Fruit fly (Drosophila melanogaster) whole organism, embryonic: Measurements from ENCODE around the gene CG17177.

Experiments
- Abd-B ChIP-seq: fragments of 200-800 bp; sonication (Bioruptor generic); optimal IDR thresholded peaks from 2 replicates; lab custom pipeline; 2018; ENCODE audit warnings: missing biosample characterization, mild to moderate bottlenecking, missing genetic modification characterization, moderate library complexity
- BtbVII ChIP-seq: fragments of 200-800 bp; sonication (Bioruptor generic); optimal IDR thresholded peaks from 3 replicates; lab custom pipeline; 2017; ENCODE audit warnings: missing biosample characterization, mild to moderate bottlenecking, missing genetic modification characterization
- CG10147 ChIP-seq: fragments of 200-800 bp; sonication (Bioruptor generic); optimal IDR thresholded peaks from 2 replicates; lab custom pipeline; 2019; ENCODE audit warnings: missing biosample characterization, mild to moderate bottlenecking, missing genetic modification characterization, moderate library complexity
- CG10462 ChIP-seq: fragments of 200-800 bp; sonication (Bioruptor generic); optimal IDR thresholded peaks from 2 replicates; lab custom pipeline; 2016; ENCODE audit warnings: missing biosample characterization, missing genetic modification characterization
- CG11560 ChIP-seq: fragments of 200-800 bp; sonication (Bioruptor generic); IDR thresholded peaks from 3 replicates; pipeline ENCODE4 v1.3.6; 2022; ENCODE audit warnings: missing biosample characterization, missing genetic modification characterization
- CG11695 ChIP-seq: fragments of 200-800 bp; sonication (Bioruptor generic); IDR thresholded peaks from 3 replicates; pipeline ENCODE4 v1.3.6; 2022; ENCODE audit warnings: missing biosample characterization, missing genetic modification characterization
- CG14965 ChIP-seq: fragments of 200-800 bp; sonication (Bioruptor generic); optimal IDR thresholded peaks from 2 replicates; lab custom pipeline; 2016; ENCODE audit warnings: missing biosample characterization, missing genetic modification characterization, borderline replicate concordance
- CG15011 ChIP-seq: fragments of 200-800 bp; sonication (Bioruptor generic); optimal IDR thresholded peaks from 3 replicates; lab custom pipeline; 2018; ENCODE audit warnings: missing biosample characterization, mild to moderate bottlenecking, missing genetic modification characterization
- CG1603 ChIP-seq: fragments of 200-800 bp; sonication (Bioruptor generic); optimal IDR thresholded peaks from 2 replicates; lab custom pipeline; 2019; ENCODE audit warnings: missing biosample characterization, mild to moderate bottlenecking, missing genetic modification characterization, moderate library complexity
- CG17912 ChIP-seq: fragments of 200-800 bp; sonication (Bioruptor generic); optimal IDR thresholded peaks from 2 replicates; lab custom pipeline; 2018; ENCODE audit warnings: missing biosample characterization, mild to moderate bottlenecking, missing genetic modification characterization
- CG1832 ChIP-seq: fragments of 200-800 bp; sonication (Bioruptor generic); optimal IDR thresholded peaks from 2 replicates; lab custom pipeline; 2017; ENCODE audit warnings: missing biosample characterization, mild to moderate bottlenecking, missing genetic modification characterization, inconsistent platforms
- CG31365 ChIP-seq: fragments of 200-800 bp; sonication (Bioruptor generic); optimal IDR thresholded peaks from 2 replicates; lab custom pipeline; 2018; ENCODE audit warnings: missing biosample characterization, mild to moderate bottlenecking, missing genetic modification characterization
- CG32767 ChIP-seq: fragments of 200-800 bp; sonication (Bioruptor generic); IDR thresholded peaks from 2 replicates; pipeline ENCODE4 v1.3.6; 2022; ENCODE audit warnings: missing biosample characterization, missing genetic modification characterization
- CG4360 ChIP-seq: fragments of 200-800 bp; sonication (Bioruptor generic); IDR thresholded peaks from 2 replicates; pipeline ENCODE4 v1.3.6; 2022; ENCODE audit warnings: missing biosample characterization, missing genetic modification characterization
- CG4404 ChIP-seq: fragments of 200-800 bp; sonication (Bioruptor generic); IDR thresholded peaks from 2 replicates; pipeline ENCODE4 v1.3.6; 2022; ENCODE audit warnings: missing biosample characterization, missing genetic modification characterization
- CG6175 ChIP-seq: fragments of 200-800 bp; sonication (Bioruptor generic); IDR thresholded peaks from 3 replicates; pipeline ENCODE4 v1.3.6; 2022; ENCODE audit warnings: missing biosample characterization, missing genetic modification characterization
- CG6854 ChIP-seq: fragments of 200-800 bp; sonication (Bioruptor generic); optimal IDR thresholded peaks from 3 replicates; lab custom pipeline; 2017; ENCODE audit warnings: missing biosample characterization, mild to moderate bottlenecking, missing genetic modification characterization
- CG7357 ChIP-seq: fragments of 200-800 bp; sonication (Bioruptor generic); IDR thresholded peaks from 3 replicates; pipeline ENCODE4 v1.3.6; 2022; ENCODE audit warnings: missing biosample characterization, missing genetic modification characterization
- CG7839 ChIP-seq: fragments of 200-800 bp; sonication (Bioruptor generic); optimal IDR thresholded peaks from 3 replicates; lab custom pipeline; 2018; ENCODE audit warnings: missing biosample characterization, mild to moderate bottlenecking, missing genetic modification characterization, moderate library complexity
- CG8359 ChIP-seq: fragments of 200-800 bp; sonication (Bioruptor generic); optimal IDR thresholded peaks from 2 replicates; lab custom pipeline; 2017; ENCODE audit warnings: missing biosample characterization, mild to moderate bottlenecking, missing genetic modification characterization, borderline replicate concordance
- Fer1 ChIP-seq: fragments of 200-800 bp; sonication (Bioruptor generic); optimal IDR thresholded peaks from 2 replicates; lab custom pipeline; 2017; ENCODE audit warnings: missing biosample characterization, mild to moderate bottlenecking, missing genetic modification characterization
- Hr3 ChIP-seq: fragments of 200-800 bp; sonication (Bioruptor generic); optimal IDR thresholded peaks from 3 replicates; lab custom pipeline; 2016; ENCODE audit warnings: missing biosample characterization, missing genetic modification characterization
- Hr78 ChIP-seq, 2 experiments: fragments of 200-800 bp in 1 of 2; fragments of >200 bp in 1 of 2; sonication (Bioruptor generic) in 1 of 2; optimal IDR thresholded peaks; 2 replicates each; lab custom pipeline; 2017 to 2019; ENCODE audit warnings: missing biosample characterization in 2 of 2, missing genetic modification characterization in 2 of 2, mild to moderate bottlenecking in 1 of 2, moderate library complexity in 1 of 2
- NfI ChIP-seq: fragments of 200-800 bp; sonication (Bioruptor generic); optimal IDR thresholded peaks from 3 replicates; lab custom pipeline; 2018; ENCODE audit warnings: missing biosample characterization, mild to moderate bottlenecking, missing genetic modification characterization, moderate library complexity
- PHDP ChIP-seq: fragments of 200-800 bp; sonication (Bioruptor generic); optimal IDR thresholded peaks from 3 replicates; lab custom pipeline; 2018; ENCODE audit warnings: missing biosample characterization, mild to moderate bottlenecking, missing genetic modification characterization, moderate library complexity
- Rx ChIP-seq: fragments of 200-800 bp; sonication (Bioruptor generic); IDR thresholded peaks from 2 replicates; pipeline ENCODE4 v1.3.6; 2022; ENCODE audit warnings: missing biosample characterization, missing genetic modification characterization
- Tbp ChIP-seq: fragments of >200 bp; optimal IDR thresholded peaks from 2 replicates; lab custom pipeline; 2018; ENCODE audit warnings: missing biosample characterization, missing genetic modification characterization
- Usf ChIP-seq: fragments of 200-800 bp; sonication (Bioruptor generic); optimal IDR thresholded peaks from 2 replicates; lab custom pipeline; 2017; ENCODE audit warnings: missing genotype, missing biosample characterization, missing genetic modification characterization
- Xbp1 ChIP-seq: fragments of 200-800 bp; sonication (Bioruptor generic); optimal IDR thresholded peaks from 3 replicates; lab custom pipeline; 2016; ENCODE audit warnings: missing biosample characterization, mild to moderate bottlenecking, missing genetic modification characterization
- az2 ChIP-seq: fragments of 200-800 bp; sonication (Bioruptor generic); optimal IDR thresholded peaks from 3 replicates; lab custom pipeline; 2016; ENCODE audit warnings: missing biosample characterization, missing genetic modification characterization
- btn ChIP-seq: fragments of 200-800 bp; sonication (Bioruptor generic); optimal IDR thresholded peaks from 2 replicates; lab custom pipeline; 2016; ENCODE audit warnings: missing biosample characterization, missing genetic modification characterization
- ci ChIP-seq: fragments of 200-800 bp; sonication (Bioruptor generic); IDR thresholded peaks from 3 replicates; pipeline ENCODE4 v1.3.6; 2022; ENCODE audit warnings: missing biosample characterization, missing genetic modification characterization
- corto ChIP-seq: fragments of 200-800 bp; sonication (Bioruptor generic); optimal IDR thresholded peaks from 2 replicates; lab custom pipeline; 2016; ENCODE audit warnings: missing biosample characterization, mild to moderate bottlenecking, missing genetic modification characterization, moderate library complexity
- dm ChIP-seq: fragments of 200-800 bp; sonication (Bioruptor generic); optimal IDR thresholded peaks from 3 replicates; lab custom pipeline; 2016; ENCODE audit warnings: missing biosample characterization, missing genetic modification characterization
- dmrt11E ChIP-seq: fragments of 200-800 bp; sonication (Bioruptor generic); optimal IDR thresholded peaks from 3 replicates; lab custom pipeline; 2018; ENCODE audit warnings: missing biosample characterization, mild to moderate bottlenecking, missing genetic modification characterization, moderate library complexity
- eve ChIP-seq, 2 experiments: fragments of >200 bp; optimal IDR thresholded peaks; 2 replicates each; lab custom pipeline; 2017; ENCODE audit warnings: missing biosample characterization in 2 of 2, missing genetic modification characterization in 2 of 2
- fd102C ChIP-seq: fragments of 200-800 bp; sonication (Bioruptor generic); optimal IDR thresholded peaks from 2 replicates; lab custom pipeline; 2018; ENCODE audit warnings: missing biosample characterization, mild to moderate bottlenecking, missing genetic modification characterization, moderate library complexity
- h ChIP-seq: fragments of >200 bp; optimal IDR thresholded peaks from 2 replicates; lab custom pipeline; 2017
- lbe ChIP-seq: fragments of 200-800 bp; sonication (Bioruptor generic); optimal IDR thresholded peaks from 2 replicates; lab custom pipeline; 2016; ENCODE audit warnings: missing biosample characterization, mild to moderate bottlenecking, missing genetic modification characterization
- lilli ChIP-seq: fragments of 200-800 bp; sonication (Bioruptor generic); optimal IDR thresholded peaks from 3 replicates; lab custom pipeline; 2016; ENCODE audit warnings: missing biosample characterization, missing genetic modification characterization
- lov ChIP-seq, 2 experiments: fragments of 200-800 bp in 1 of 2; fragments of >200 bp in 1 of 2; sonication (Bioruptor generic) in 1 of 2; IDR thresholded peaks in 1 of 2; optimal IDR thresholded peaks in 1 of 2; 2 replicates in 1 of 2; 3 replicates in 1 of 2; pipeline versions ENCODE4 v1.3.6 to Lab custom; 2017 to 2022; ENCODE audit warnings: missing biosample characterization in 1 of 2, missing genetic modification characterization in 1 of 2
- mirr ChIP-seq: fragments of 200-800 bp; sonication (Bioruptor generic); optimal IDR thresholded peaks from 3 replicates; lab custom pipeline; 2018; ENCODE audit warnings: missing biosample characterization, mild to moderate bottlenecking, missing genetic modification characterization
- nau ChIP-seq: fragments of 200-800 bp; sonication (Bioruptor generic); optimal IDR thresholded peaks from 3 replicates; lab custom pipeline; 2017; ENCODE audit warnings: missing biosample characterization, mild to moderate bottlenecking, missing genetic modification characterization, missing genetic modification reagents
- nerfin-2 ChIP-seq: fragments of 200-800 bp; sonication (Bioruptor generic); IDR thresholded peaks from 2 replicates; pipeline ENCODE4 v1.3.6; 2022; ENCODE audit warnings: missing biosample characterization, missing genetic modification characterization; ENCODE audit not compliant: partially characterized antibody
- org-1 ChIP-seq: fragments of 200-800 bp; sonication (Bioruptor generic); optimal IDR thresholded peaks from 2 replicates; lab custom pipeline; 2017; ENCODE audit warnings: missing biosample characterization, missing genetic modification characterization
- psq ChIP-seq: fragments of 200-800 bp; sonication (Bioruptor generic); optimal IDR thresholded peaks from 2 replicates; lab custom pipeline; 2017; ENCODE audit warnings: missing biosample characterization, missing genetic modification characterization
- pzg ChIP-seq: fragments of 200-800 bp; sonication (Bioruptor generic); optimal IDR thresholded peaks from 3 replicates; lab custom pipeline; 2018; ENCODE audit warnings: missing biosample characterization, mild to moderate bottlenecking, missing genetic modification characterization, moderate library complexity
- run ChIP-seq: fragments of 200-800 bp; sonication (Bioruptor generic); optimal IDR thresholded peaks from 3 replicates; lab custom pipeline; 2018; ENCODE audit warnings: missing biosample characterization, mild to moderate bottlenecking, missing genetic modification characterization
- sens ChIP-seq: fragments of 200-800 bp; sonication (Bioruptor generic); peaks from one replicate; lab custom pipeline; 2016; ENCODE audit warnings: missing biosample characterization, missing genetic modification characterization
- sisA ChIP-seq: fragments of 200-800 bp; sonication (Bioruptor generic); IDR thresholded peaks from 2 replicates; pipeline ENCODE4 v1.3.6; 2022; ENCODE audit warnings: missing biosample characterization, missing genetic modification characterization

CG17177 gene

dm6 chr3L:14652554-14652953, 48.9 kb downstream of the CG17177 start (continued):
- no peak for TF ChIP-seq CG31365
- TF ChIP-seq Tbp (GFP tag; lab: Kevin White, UChicago), result no peak
- peak; percentile 38; the same call in 1 of the 2 replicates for TF ChIP-seq Rx
- peak; percentile 82 for TF ChIP-seq Xbp1 (GFP tag; lab: Kevin White, UChicago)
- TF ChIP-seq corto, result peak; percentile 63
- peak; percentile 65 for TF ChIP-seq lilli (GFP tag; lab: Kevin White, UChicago)
- TF ChIP-seq Hr78 (GFP tag; optimal IDR thresholded peaks at IDR 0.05; lab: Kevin White, UChicago), result peak in 1 of 2 experiments; percentile 64
- TF ChIP-seq eve (GFP tag; optimal IDR thresholded peaks at IDR 0.05; lab: Kevin White, UChicago), result peak in 1 of 2 experiments; percentile 91
- TF ChIP-seq Fer1 (GFP tag; lab: Kevin White, UChicago), result peak; percentile 35
- peak; percentile 53 for TF ChIP-seq org-1
- no peak for TF ChIP-seq lov (optimal IDR thresholded peaks at IDR 0.05; lab: Kevin White, UChicago)
- TF ChIP-seq lov (GFP tag; IDR thresholded peaks at IDR 0.05; lab: Robert Waterston, UW), result peak; percentile 75; the same call in 2 of the 3 replicates
- peak; percentile 85 for TF ChIP-seq PHDP
- TF ChIP-seq sisA (GFP tag; lab: Robert Waterston, UW), result peak; percentile 82
- peak; percentile 54 for TF ChIP-seq CG4404 (GFP tag; lab: Robert Waterston, UW)
- no peak for TF ChIP-seq mirr (GFP tag; lab: Kevin White, UChicago)
- no peak for TF ChIP-seq CG6854 (GFP tag; lab: Kevin White, UChicago)
- peak; percentile 57; the same call in 2 of the 3 replicates for TF ChIP-seq CG11695 (GFP tag; lab: Robert Waterston, UW)
- TF ChIP-seq btn (GFP tag; lab: Kevin White, UChicago), result peak; percentile 57
- no peak for TF ChIP-seq CG15011 (GFP tag; lab: Kevin White, UChicago)
- no peak for TF ChIP-seq fd102C (GFP tag; lab: Kevin White, UChicago)
- peak; percentile 80 for TF ChIP-seq CG7839 (tag; lab: Kevin White, UChicago)
- TF ChIP-seq az2 (GFP tag; lab: Kevin White, UChicago), result peak; percentile 86
- TF ChIP-seq dmrt11E (tag; lab: Kevin White, UChicago), result peak; percentile 94
- TF ChIP-seq dm (GFP tag; lab: Kevin White, UChicago), result peak; percentile 57
- TF ChIP-seq ci, result peak; percentile 91
- TF ChIP-seq CG1832 (GFP tag; lab: Kevin White, UChicago), result no peak
- TF ChIP-seq CG10147 (GFP tag; lab: Kevin White, UChicago), result peak; percentile 63
- peak; percentile 24; the same call in 1 of the 2 replicates for TF ChIP-seq CG32767 (GFP tag; lab: Robert Waterston, UW)
- TF ChIP-seq CG17912 (GFP tag; lab: Kevin White, UChicago), result no peak
- TF ChIP-seq psq (GFP tag; lab: Kevin White, UChicago), result peak; percentile 38
- peak; percentile 57 for TF ChIP-seq BtbVII (GFP tag; lab: Kevin White, UChicago)
- peak; percentile 71 for TF ChIP-seq CG1603 (tag; lab: Kevin White, UChicago)
- peak; percentile 58 for TF ChIP-seq run
- no peak for TF ChIP-seq CG11560
- peak; percentile 72 for TF ChIP-seq Abd-B
- peak; percentile 50; the same call in 1 of the 3 replicates for TF ChIP-seq CG7357 (GFP tag; lab: Robert Waterston, UW)
- no peak for TF ChIP-seq nerfin-2
- peak; percentile 30 for TF ChIP-seq Usf
- TF ChIP-seq CG14965, result peak; percentile 5
- TF ChIP-seq sens (GFP tag; lab: Kevin White, UChicago), result peak; percentile 98
- peak; percentile 54 for TF ChIP-seq nau
- peak; percentile 41 for TF ChIP-seq CG10462 (GFP tag; lab: Kevin White, UChicago)
- TF ChIP-seq Hr3, result peak; percentile 79
- TF ChIP-seq CG8359, result peak; percentile 61
- no peak for TF ChIP-seq pzg
- TF ChIP-seq NfI (GFP tag; lab: Kevin White, UChicago), result peak; percentile 48
- peak; percentile 17; the same call in 1 of the 2 replicates for TF ChIP-seq CG4360 (GFP tag; lab: Robert Waterston, UW)
- TF ChIP-seq lbe (GFP tag; lab: Kevin White, UChicago), result peak; percentile 67
- TF ChIP-seq CG6175 (GFP tag; lab: Robert Waterston, UW), result no peak
- TF ChIP-seq h (lab: Kevin White, UChicago), result no peak
